Fruit fly (Drosophila melanogaster) whole organism, adult: ENCODE measurements around the gene CG11164.

Experiments
- CG11617 ChIP-seq: fragments of 200-800 bp; sonication (Bioruptor generic); optimal IDR thresholded peaks from 2 replicates; lab custom pipeline; 2017; ENCODE audit warnings: mild to moderate bottlenecking, missing biosample characterization, missing genetic modification reagents, missing genetic modification characterization
- CG12768 ChIP-seq: fragments of 200-800 bp; sonication (Bioruptor generic); optimal IDR thresholded peaks from 2 replicates; lab custom pipeline; 2017; ENCODE audit warnings: missing biosample characterization, missing genetic modification characterization, mild to moderate bottlenecking, moderate library complexity, missing genetic modification reagents
- CG14711 ChIP-seq: fragments of 200-800 bp; sonication (Bioruptor generic); optimal IDR thresholded peaks from 2 replicates; lab custom pipeline; 2018; ENCODE audit warnings: missing biosample characterization, mild to moderate bottlenecking, missing genetic modification characterization, moderate library complexity
- CG1620 ChIP-seq: fragments of 200-800 bp; sonication (Bioruptor generic); optimal IDR thresholded peaks from 2 replicates; lab custom pipeline; 2016; ENCODE audit warnings: missing biosample characterization, missing genetic modification characterization
- CG33017 ChIP-seq: fragments of 200-800 bp; sonication (Bioruptor generic); optimal IDR thresholded peaks from 2 replicates; lab custom pipeline; 2018; ENCODE audit warnings: missing biosample characterization, mild to moderate bottlenecking, missing genetic modification characterization, moderate library complexity
- CG5204 ChIP-seq: fragments of 200-800 bp; sonication (Bioruptor generic); optimal IDR thresholded peaks from 2 replicates; lab custom pipeline; 2016; ENCODE audit warnings: missing biosample characterization, missing genetic modification characterization
- CG7045 ChIP-seq: fragments of 200-800 bp; sonication (Bioruptor generic); optimal IDR thresholded peaks from 2 replicates; lab custom pipeline; 2017; ENCODE audit warnings: missing biosample characterization, mild to moderate bottlenecking, missing genetic modification characterization
- CG7101 ChIP-seq: fragments of 200-800 bp; sonication (Bioruptor generic); optimal IDR thresholded peaks from 2 replicates; lab custom pipeline; 2018; ENCODE audit warnings: missing biosample characterization, mild to moderate bottlenecking, missing genetic modification characterization, moderate library complexity
- Clk ChIP-seq: fragments of 200-800 bp; sonication (Bioruptor generic); optimal IDR thresholded peaks from 2 replicates; lab custom pipeline; 2017; ENCODE audit warnings: missing biosample characterization, missing genetic modification characterization
- Crg-1 ChIP-seq: fragments of 200-800 bp; sonication (Bioruptor generic); optimal IDR thresholded peaks from 2 replicates; lab custom pipeline; 2016; ENCODE audit warnings: missing biosample characterization, missing genetic modification characterization
- Hr96 ChIP-seq: fragments of 200-800 bp; sonication (Bioruptor generic); optimal IDR thresholded peaks from 2 replicates; lab custom pipeline; 2016; ENCODE audit warnings: missing biosample characterization, missing genetic modification characterization
- Mnt ChIP-seq: fragments of 200-800 bp; sonication (Bioruptor generic); optimal IDR thresholded peaks from 2 replicates; lab custom pipeline; 2016; ENCODE audit warnings: missing biosample characterization, mild to moderate bottlenecking, missing genetic modification characterization
- bab1 ChIP-seq: fragments of 200-800 bp; sonication (Bioruptor generic); optimal IDR thresholded peaks from 3 replicates; lab custom pipeline; 2019; ENCODE audit warnings: missing biosample characterization, mild to moderate bottlenecking, missing genetic modification characterization, moderate library complexity
- cic ChIP-seq: fragments of 200-800 bp; sonication (Bioruptor generic); optimal IDR thresholded peaks from 2 replicates; lab custom pipeline; 2017; ENCODE audit warnings: missing biosample characterization, mild to moderate bottlenecking, missing genetic modification characterization, moderate library complexity
- cnc ChIP-seq, 2 experiments: fragments of >200 bp; optimal IDR thresholded peaks; 2 replicates each; lab custom pipeline; 2017
- kay ChIP-seq: fragments of 200-800 bp; sonication (Bioruptor generic); peaks from one replicate; lab custom pipeline; 2016; ENCODE audit warnings: missing biosample characterization, missing genetic modification characterization, borderline replicate concordance
- ovo ChIP-seq: fragments of 200-800 bp; sonication (Bioruptor generic); optimal IDR thresholded peaks from 2 replicates; lab custom pipeline; 2016; ENCODE audit warnings: missing biosample characterization, missing genetic modification characterization
- pad ChIP-seq: fragments of 200-800 bp; sonication (Bioruptor generic); optimal IDR thresholded peaks from 3 replicates; lab custom pipeline; 2017; ENCODE audit warnings: missing biosample characterization, missing genetic modification characterization, mild to moderate bottlenecking, moderate library complexity, missing genetic modification reagents
- tj ChIP-seq: fragments of 200-800 bp; sonication (Bioruptor generic); optimal IDR thresholded peaks from 3 replicates; lab custom pipeline; 2017; ENCODE audit warnings: missing biosample characterization, mild to moderate bottlenecking, missing genetic modification characterization, moderate library complexity
- toe ChIP-seq: fragments of 200-800 bp; sonication (Bioruptor generic); optimal IDR thresholded peaks from 2 replicates; lab custom pipeline; 2016; ENCODE audit warnings: missing biosample characterization, missing genetic modification characterization

Gene CG11164

DNA sequence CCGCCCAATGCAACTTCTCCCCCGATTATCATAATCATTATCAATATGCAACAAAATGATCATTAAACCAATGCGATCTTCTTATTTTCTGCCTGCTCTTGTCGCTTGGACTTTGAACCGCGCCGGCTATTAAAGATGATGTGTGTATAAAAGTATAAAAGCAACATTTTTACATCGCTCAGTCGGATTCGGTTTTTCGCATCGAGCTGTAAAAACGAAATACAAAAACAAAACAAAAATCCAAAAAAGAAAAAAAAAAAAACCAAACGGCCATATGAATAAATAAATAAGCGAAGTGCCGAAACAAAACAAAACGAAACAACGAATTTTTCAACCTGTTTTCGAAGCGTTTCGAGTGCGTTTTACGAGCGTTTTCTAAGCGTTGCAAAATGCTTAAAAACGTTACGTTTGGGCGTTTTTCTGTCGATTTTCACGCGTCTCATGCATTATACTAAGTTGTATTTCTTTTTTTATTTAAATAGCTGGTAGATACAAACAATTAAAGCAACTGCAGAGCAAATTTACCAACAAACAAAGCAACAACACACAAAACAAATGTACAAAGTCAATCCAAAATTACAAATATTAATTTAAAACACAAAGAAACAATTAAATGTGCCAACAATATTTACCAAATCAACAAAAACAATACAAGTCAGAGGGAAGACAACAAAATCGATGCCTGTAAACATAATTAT is 23.0 kb upstream of the CG11164 start:
- peak; percentile 65 for TF ChIP-seq kay (GFP tag; lab: Kevin White, UChicago)
- TF ChIP-seq Clk (GFP tag; lab: Kevin White, UChicago), result no peak
- TF ChIP-seq tj (GFP tag; lab: Kevin White, UChicago), result no peak
- peak; percentile 37 for TF ChIP-seq CG7101 (tag; lab: Kevin White, UChicago)
- no peak for TF ChIP-seq cnc (optimal IDR thresholded peaks at IDR 0.05; lab: Kevin White, UChicago)

DNA sequence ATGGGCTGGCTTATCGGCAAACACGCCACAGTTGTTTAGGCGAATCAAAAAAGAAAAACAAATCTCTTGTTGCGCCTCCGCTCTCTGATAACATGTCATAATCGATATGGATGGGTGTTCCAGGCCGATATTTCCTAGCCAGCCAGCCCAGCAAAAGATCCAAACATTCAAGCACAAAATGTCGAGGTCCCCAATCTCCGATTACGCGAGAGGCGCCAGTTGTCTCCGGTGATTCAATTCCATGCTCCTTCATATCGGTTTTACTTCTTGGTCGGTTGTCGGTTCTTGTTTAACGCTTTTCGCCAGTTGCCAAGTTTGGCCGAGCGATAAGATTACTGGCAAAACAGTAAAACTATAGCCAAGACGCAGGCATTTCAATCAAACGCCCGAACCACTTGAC is 21.6 kb upstream of the CG11164 start:
- TF ChIP-seq Clk (GFP tag; lab: Kevin White, UChicago) (no peak), CG14711 (tag; lab: Kevin White, UChicago) (no peak), kay (GFP tag; lab: Kevin White, UChicago) (no peak), pad (no peak), tj (GFP tag; lab: Kevin White, UChicago) (no peak), CG11617 (no peak), Hr96 (no peak)

DNA sequence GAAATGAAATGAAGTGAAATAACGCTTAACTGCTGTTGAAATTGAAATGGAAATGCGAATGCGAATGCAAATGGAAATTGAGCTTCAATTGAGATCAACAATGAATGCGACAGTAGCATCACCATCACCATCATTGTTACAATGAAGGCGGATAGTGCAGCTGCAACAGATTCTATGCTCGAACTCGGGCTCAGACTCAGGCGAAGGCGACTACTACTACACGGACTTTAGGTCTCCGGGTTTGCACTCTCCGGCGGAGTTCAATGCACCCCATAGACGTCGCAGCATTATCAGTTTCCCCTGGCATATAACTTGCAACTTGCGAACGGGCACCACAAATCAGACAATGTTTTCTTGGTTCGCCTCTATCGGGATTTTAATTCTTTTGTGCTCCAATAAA is 19.0 kb upstream of the CG11164 start:
- TF ChIP-seq CG12768 (GFP tag; lab: Kevin White, UChicago) (no peak), CG7101 (tag; lab: Kevin White, UChicago) (no peak), tj (GFP tag; lab: Kevin White, UChicago) (no peak), bab1 (no peak), CG33017 (tag; lab: Kevin White, UChicago) (no peak), kay (GFP tag; lab: Kevin White, UChicago) (no peak), ovo (GFP tag; lab: Kevin White, UChicago) (no peak), Clk (GFP tag; lab: Kevin White, UChicago) (no peak)

DNA sequence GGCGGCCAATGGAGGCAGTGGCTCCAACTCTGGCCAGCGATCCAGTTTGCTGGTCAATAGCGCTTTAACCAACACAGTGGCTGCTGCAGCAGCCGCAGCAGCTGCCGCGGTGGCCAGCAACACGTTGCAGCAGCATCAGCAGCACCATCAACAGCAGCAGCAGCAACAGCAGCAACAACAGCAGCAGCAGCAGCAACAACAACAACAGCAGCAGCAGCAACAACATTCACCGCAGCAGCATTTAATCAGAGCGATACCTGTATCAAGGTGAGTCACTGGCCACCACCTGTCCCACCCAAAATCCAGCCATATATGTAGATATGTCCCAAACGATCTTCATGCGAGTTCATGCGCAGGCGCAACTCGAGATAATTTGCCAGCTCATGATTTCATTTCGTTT is 18.0 kb upstream of the CG11164 start:
- TF ChIP-seq Crg-1 (GFP tag; lab: Kevin White, UChicago) (no peak), CG7101 (tag; lab: Kevin White, UChicago) (no peak), Mnt (GFP tag; lab: Kevin White, UChicago) (no peak), bab1 (no peak), Hr96 (no peak), cic (no peak), CG1620 (no peak), CG5204 (GFP tag; lab: Kevin White, UChicago) (no peak), CG7045 (GFP tag; lab: Kevin White, UChicago) (no peak), CG12768 (GFP tag; lab: Kevin White, UChicago) (no peak), CG14711 (tag; lab: Kevin White, UChicago) (no peak), ovo (GFP tag; lab: Kevin White, UChicago) (no peak), Clk (GFP tag; lab: Kevin White, UChicago) (no peak), toe (GFP tag; lab: Kevin White, UChicago) (no peak)

DNA sequence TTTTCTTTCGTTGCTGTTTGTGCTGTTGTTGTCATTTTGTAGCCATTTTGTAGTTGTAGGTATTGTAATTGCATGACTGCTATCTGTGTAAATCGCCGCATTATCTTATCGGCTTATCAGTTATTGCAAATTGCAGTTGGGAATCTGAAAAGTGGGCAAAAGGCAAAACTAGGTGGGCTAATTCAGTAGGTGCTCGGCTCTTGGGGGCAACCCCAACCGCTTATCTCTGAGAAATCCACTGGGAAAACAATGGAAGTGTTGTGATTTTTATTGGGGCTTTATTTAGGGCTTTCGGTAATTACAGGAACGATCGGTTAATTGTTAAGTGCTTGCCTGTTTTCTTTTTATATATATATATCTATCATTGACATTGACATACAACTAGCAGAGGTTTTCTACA is 16.6 kb upstream of the CG11164 start:
- peak; percentile 65 for TF ChIP-seq cic
- TF ChIP-seq ovo (GFP tag; lab: Kevin White, UChicago), result no peak
- no peak for TF ChIP-seq Crg-1 (GFP tag; lab: Kevin White, UChicago)
- TF ChIP-seq tj (GFP tag; lab: Kevin White, UChicago), result peak; percentile 4
- no peak for TF ChIP-seq bab1
- TF ChIP-seq CG5204 (GFP tag; lab: Kevin White, UChicago), result no peak
- no peak for TF ChIP-seq cnc (optimal IDR thresholded peaks at IDR 0.05; lab: Kevin White, UChicago)
- no peak for TF ChIP-seq CG12768 (GFP tag; lab: Kevin White, UChicago)
- TF ChIP-seq toe (GFP tag; lab: Kevin White, UChicago), result no peak
- TF ChIP-seq CG1620, result no peak
- TF ChIP-seq CG33017 (tag; lab: Kevin White, UChicago), result no peak
- TF ChIP-seq CG7045 (GFP tag; lab: Kevin White, UChicago), result no peak
- TF ChIP-seq kay (GFP tag; lab: Kevin White, UChicago), result peak; percentile 7
- no peak for TF ChIP-seq Clk (GFP tag; lab: Kevin White, UChicago)
- TF ChIP-seq CG7101 (tag; lab: Kevin White, UChicago), result peak; percentile 46
- peak; percentile 6 for TF ChIP-seq Mnt (GFP tag; lab: Kevin White, UChicago)
- TF ChIP-seq pad, result peak; percentile 37
- TF ChIP-seq CG14711 (tag; lab: Kevin White, UChicago), result peak; percentile 4
- TF ChIP-seq CG11617, result no peak
- TF ChIP-seq Hr96, result no peak

DNA sequence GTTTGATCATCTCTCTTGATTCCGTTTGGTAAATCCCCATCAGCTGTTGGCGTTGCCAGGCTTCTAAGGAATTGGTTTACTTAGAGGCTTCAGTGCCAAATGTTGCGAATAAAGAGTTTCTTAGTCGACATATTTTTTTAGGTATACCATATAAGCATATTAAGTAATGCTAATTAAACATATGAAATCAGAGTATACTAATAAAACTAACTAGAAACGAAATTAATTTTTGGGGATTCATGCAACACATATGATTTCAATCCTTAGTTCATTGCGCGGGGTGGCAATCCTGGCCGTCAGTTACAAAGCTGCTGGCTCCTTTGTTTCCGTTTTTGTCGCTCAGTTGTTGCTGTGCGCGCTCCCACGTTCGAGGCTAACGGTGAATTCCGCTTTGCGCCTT is 1.6 kb downstream of the CG11164 start, which contains the start of gene CG15760:
CG15760 (plus strand) TSS at position 334 of the 400 bp plus-strand sequence.
- TF ChIP-seq tj (GFP tag; lab: Kevin White, UChicago) (no peak), CG5204 (GFP tag; lab: Kevin White, UChicago) (no peak), CG7045 (GFP tag; lab: Kevin White, UChicago) (peak; percentile 2), CG7101 (tag; lab: Kevin White, UChicago) (peak; percentile 0), CG14711 (tag; lab: Kevin White, UChicago) (peak; percentile 34)
